Fruit fly (Drosophila melanogaster) S2 (cell line): ENCODE results near the gene drm.

ENCODE experiments used
- CG8478 ChIP-seq: fragments of >200 bp; optimal IDR thresholded peaks from 2 replicates; lab custom pipeline; 2018
- CTCF ChIP-seq, 2 experiments: fragments of >200 bp; optimal IDR thresholded peaks; 2 replicates each; lab custom pipeline; 2018

drm gene

dm6 chr2L:3532973-3533525 is 6.0 kb upstream of the drm start:
- TF ChIP-seq CTCF (optimal IDR thresholded peaks at IDR 0.05; lab: Kevin White, UChicago) (no peak), CG8478 (lab: Kevin White, UChicago) (no peak)

- no peak for TF ChIP-seq CTCF (optimal IDR thresholded peaks at IDR 0.05; lab: Kevin White, UChicago)
- no peak for TF ChIP-seq CG8478 (lab: Kevin White, UChicago)
These were observed 4.7 kb upstream of the drm start for dm6 chr2L:3534227-3534842.

- TF ChIP-seq CTCF (optimal IDR thresholded peaks at IDR 0.05; lab: Kevin White, UChicago) = peak; percentile 22 to 44
- TF ChIP-seq CG8478 (lab: Kevin White, UChicago) = no peak
These were observed 331 bp downstream of the drm start for dm6 chr2L:3539412-3539743.

dm6 chr2L:3539996-3540395 is 949 bp downstream of the drm start:
- TF ChIP-seq CG8478 (lab: Kevin White, UChicago) (no peak), CTCF (optimal IDR thresholded peaks at IDR 0.05; lab: Kevin White, UChicago) (peak in 1 of 2 experiments; percentile 9)

dm6 chr2L:3543062-3543461 is 4.0 kb downstream of the drm start:
- TF ChIP-seq CTCF (optimal IDR thresholded peaks at IDR 0.05; lab: Kevin White, UChicago) = no peak
- TF ChIP-seq CG8478 (lab: Kevin White, UChicago) = no peak

dm6 chr2L:3545033-3545666 is 6.1 kb downstream of the drm start:
- TF ChIP-seq CG8478 (lab: Kevin White, UChicago) = no peak
- TF ChIP-seq CTCF (optimal IDR thresholded peaks at IDR 0.05; lab: Kevin White, UChicago) = no peak

- TF ChIP-seq CG8478 (lab: Kevin White, UChicago) (no peak), CTCF (optimal IDR thresholded peaks at IDR 0.05; lab: Kevin White, UChicago) (no peak)
These were observed 8.5 kb downstream of the drm start for dm6 chr2L:3547512-3547911.

- no peak for TF ChIP-seq CG8478 (lab: Kevin White, UChicago)
- TF ChIP-seq CTCF (optimal IDR thresholded peaks at IDR 0.05; lab: Kevin White, UChicago) = no peak
These were observed 9.8 kb downstream of the drm start for dm6 chr2L:3548879-3549278.

dm6 chr2L:3549742-3550141 is 10.7 kb downstream of the drm start:
- TF ChIP-seq CG8478 (lab: Kevin White, UChicago) (no peak), CTCF (optimal IDR thresholded peaks at IDR 0.05; lab: Kevin White, UChicago) (no peak)

dm6 chr2L:3550583-3550982 is 11.5 kb downstream of the drm start:
- TF ChIP-seq CTCF (optimal IDR thresholded peaks at IDR 0.05; lab: Kevin White, UChicago) (no peak), CG8478 (lab: Kevin White, UChicago) (no peak)

- TF ChIP-seq CTCF (optimal IDR thresholded peaks at IDR 0.05; lab: Kevin White, UChicago) (no peak), CG8478 (lab: Kevin White, UChicago) (no peak)
These were observed 13.7 kb downstream of the drm start for dm6 chr2L:3552773-3553172.

- no peak for TF ChIP-seq CG8478 (lab: Kevin White, UChicago)
- TF ChIP-seq CTCF (optimal IDR thresholded peaks at IDR 0.05; lab: Kevin White, UChicago) = no peak
These were observed 14.9 kb downstream of the drm start for dm6 chr2L:3553902-3554301.

dm6 chr2L:3555408-3556058 is 16.5 kb downstream of the drm start:
- no peak for TF ChIP-seq CTCF (optimal IDR thresholded peaks at IDR 0.05; lab: Kevin White, UChicago)
- no peak for TF ChIP-seq CG8478 (lab: Kevin White, UChicago)

dm6 chr2L:3556937-3557336 is 17.9 kb downstream of the drm start:
- TF ChIP-seq CG8478 (lab: Kevin White, UChicago) = no peak
- TF ChIP-seq CTCF (optimal IDR thresholded peaks at IDR 0.05; lab: Kevin White, UChicago) = no peak

- no peak for TF ChIP-seq CG8478 (lab: Kevin White, UChicago)
- no peak for TF ChIP-seq CTCF (optimal IDR thresholded peaks at IDR 0.05; lab: Kevin White, UChicago)
These were observed 18.4 kb downstream of the drm start for dm6 chr2L:3557471-3557870.
